Worm (Caenorhabditis elegans): Measurements from ENCODE around the gene sre-46.

The sre-46 gene

ce11 chrII:13721218-13721617 is at the start of gene sre-46:
TSS of gene sre-46 (minus strand) at chrII:13721318.
- TF ChIP-seq ref-1 (GFP tag; conservative IDR thresholded peaks at IDR 0.05) (no peak), klf-2 (GFP tag; conservative IDR thresholded peaks at IDR 0.05) (no peak), med-1 (GFP tag; optimal IDR thresholded peaks at IDR 0.05; ENCODE audit: insufficient read depth) (no peak), flt-1 (GFP tag; IDR thresholded peaks at IDR 0.05) (no peak), T22C8.4 (GFP tag; IDR thresholded peaks at IDR 0.05) (no peak), cog-1 (tag; optimal IDR thresholded peaks at IDR 0.05) (no peak), ztf-29 (GFP tag; IDR thresholded peaks at IDR 0.05) (no peak), ztf-23 (GFP tag; IDR thresholded peaks at IDR 0.05) (no peak), tab-1 (GFP tag; IDR thresholded peaks at IDR 0.05) (no peak)

DNA sequence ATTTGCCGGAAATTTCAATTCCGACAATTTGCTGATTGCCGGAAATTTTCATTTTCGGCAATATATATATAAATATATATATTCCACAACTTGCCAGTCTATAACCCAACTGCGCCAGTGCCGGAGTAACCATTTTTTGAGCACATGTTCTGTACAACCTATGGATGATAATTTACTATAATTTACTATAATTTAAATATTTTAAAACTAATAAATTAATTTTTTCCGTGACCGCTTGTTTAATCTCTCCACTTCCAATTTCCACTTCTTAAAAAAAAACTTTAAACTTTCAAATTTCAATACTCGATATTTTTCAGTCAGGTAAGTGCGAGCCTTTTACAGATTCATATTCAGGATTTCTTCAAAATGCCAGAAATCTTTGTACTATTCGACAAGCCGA is 44.8 kb upstream of the sre-46 start, which contains the start of gene arrd-12:
arrd-12 (plus strand) TSS at position 301 of the 400 bp plus-strand sequence.
- no peak for TF ChIP-seq med-1 (GFP tag; optimal IDR thresholded peaks at IDR 0.05; ENCODE audit: insufficient read depth)
- no peak for TF ChIP-seq tab-1 (GFP tag; IDR thresholded peaks at IDR 0.05)
- TF ChIP-seq flt-1 (GFP tag; IDR thresholded peaks at IDR 0.05), result no peak
- TF ChIP-seq ref-1 (GFP tag; conservative IDR thresholded peaks at IDR 0.05), result no peak
- no peak for TF ChIP-seq cog-1 (tag; optimal IDR thresholded peaks at IDR 0.05)
- TF ChIP-seq klf-2 (GFP tag; conservative IDR thresholded peaks at IDR 0.05), result no peak
- TF ChIP-seq T22C8.4 (GFP tag; IDR thresholded peaks at IDR 0.05), result no peak

- no peak for TF ChIP-seq flt-1 (GFP tag; IDR thresholded peaks at IDR 0.05)
- no peak for TF ChIP-seq klf-2 (GFP tag; conservative IDR thresholded peaks at IDR 0.05)
- TF ChIP-seq med-1 (GFP tag; optimal IDR thresholded peaks at IDR 0.05; ENCODE audit: insufficient read depth), result no peak
These were observed 41.9 kb upstream of the sre-46 start, which contains the start of gene arrd-11 for ce11 chrII:13763009-13763468. TSS of gene arrd-11 (plus strand) at chrII:13763418.

ce11 chrII:13758108-13758507 is 37.0 kb upstream of the sre-46 start, which contains the start of gene arrd-13:
TSS of gene arrd-13 (plus strand) at chrII:13758408.
- no peak for TF ChIP-seq ref-1 (GFP tag; conservative IDR thresholded peaks at IDR 0.05)
- no peak for TF ChIP-seq tab-1 (GFP tag; IDR thresholded peaks at IDR 0.05)

ce11 chrII:13756232-13756631 is 35.1 kb upstream of the sre-46 start:
- TF ChIP-seq ref-1 (GFP tag; conservative IDR thresholded peaks at IDR 0.05) (no peak), tab-1 (GFP tag; IDR thresholded peaks at IDR 0.05) (no peak)

DNA sequence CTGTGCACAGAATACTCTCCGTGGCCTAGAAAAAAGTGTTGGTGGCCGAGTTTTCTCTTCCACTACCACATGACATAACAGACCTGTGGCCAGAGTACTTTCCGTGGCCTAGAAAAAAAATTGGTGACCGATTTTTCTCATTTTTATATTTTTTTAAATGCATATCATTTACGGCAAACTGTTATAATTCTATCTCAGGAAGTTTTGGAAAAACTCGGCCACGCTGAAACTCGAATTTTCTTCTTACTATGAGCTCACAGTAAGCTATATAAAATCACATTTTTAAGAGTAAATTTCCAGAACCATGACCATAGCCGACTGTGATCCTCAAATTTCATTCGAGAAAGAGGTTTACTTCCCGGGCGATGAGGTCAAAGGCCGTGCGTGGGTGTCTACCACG is 30.9 kb upstream of the sre-46 start, which contains the start of gene arrd-14:
arrd-14 (plus strand) TSS at position 301 of the 400 bp plus-strand sequence.
- TF ChIP-seq T22C8.4 (GFP tag; IDR thresholded peaks at IDR 0.05), result no peak
- no peak for TF ChIP-seq ztf-23 (GFP tag; IDR thresholded peaks at IDR 0.05)
- TF ChIP-seq cog-1 (tag; optimal IDR thresholded peaks at IDR 0.05), result no peak

ce11 chrII:13751030-13751429 is 29.9 kb upstream of the sre-46 start:
- no peak for TF ChIP-seq med-1 (GFP tag; optimal IDR thresholded peaks at IDR 0.05; ENCODE audit: insufficient read depth)
- no peak for TF ChIP-seq flt-1 (GFP tag; IDR thresholded peaks at IDR 0.05)
- TF ChIP-seq T22C8.4 (GFP tag; IDR thresholded peaks at IDR 0.05), result no peak
- TF ChIP-seq ztf-29 (GFP tag; IDR thresholded peaks at IDR 0.05), result no peak
- TF ChIP-seq klf-2 (GFP tag; conservative IDR thresholded peaks at IDR 0.05), result no peak
- TF ChIP-seq ztf-23 (GFP tag; IDR thresholded peaks at IDR 0.05), result no peak
- no peak for TF ChIP-seq tab-1 (GFP tag; IDR thresholded peaks at IDR 0.05)
- TF ChIP-seq ref-1 (GFP tag; conservative IDR thresholded peaks at IDR 0.05), result no peak

ce11 chrII:13750128-13750527 is 29.0 kb upstream of the sre-46 start:
- TF ChIP-seq ztf-23 (GFP tag; IDR thresholded peaks at IDR 0.05), result no peak
- no peak for TF ChIP-seq tab-1 (GFP tag; IDR thresholded peaks at IDR 0.05)
- no peak for TF ChIP-seq T22C8.4 (GFP tag; IDR thresholded peaks at IDR 0.05)
- TF ChIP-seq flt-1 (GFP tag; IDR thresholded peaks at IDR 0.05), result no peak
- no peak for TF ChIP-seq ref-1 (GFP tag; conservative IDR thresholded peaks at IDR 0.05)
- no peak for TF ChIP-seq ztf-29 (GFP tag; IDR thresholded peaks at IDR 0.05)
- TF ChIP-seq klf-2 (GFP tag; conservative IDR thresholded peaks at IDR 0.05), result no peak
- TF ChIP-seq med-1 (GFP tag; optimal IDR thresholded peaks at IDR 0.05; ENCODE audit: insufficient read depth), result no peak
- no peak for TF ChIP-seq cog-1 (tag; optimal IDR thresholded peaks at IDR 0.05)

DNA sequence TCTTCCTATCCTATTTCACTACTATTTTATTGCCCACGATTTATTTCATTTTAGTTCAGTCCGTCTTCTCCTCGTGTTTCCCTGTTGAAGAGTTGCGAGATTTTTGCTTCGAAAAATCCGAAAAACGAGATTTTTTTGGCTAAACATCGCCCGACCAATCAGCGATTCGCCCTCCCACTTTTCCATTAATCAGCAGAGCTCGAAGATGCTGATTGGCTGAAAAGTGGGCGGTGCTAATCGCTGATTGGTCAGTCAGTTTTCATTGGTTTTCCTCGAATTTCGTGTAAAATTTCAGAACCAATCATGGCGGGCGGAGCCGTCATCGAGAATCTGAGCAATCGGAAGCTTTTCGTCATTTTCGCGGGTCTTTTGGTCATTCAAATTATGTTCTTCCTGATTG is 20.3 kb upstream of the sre-46 start, which contains the start of gene mig-14:
mig-14 (plus strand) TSS at position 290 of the 400 bp plus-strand sequence.
- TF ChIP-seq ztf-23 (GFP tag; IDR thresholded peaks at IDR 0.05) (no peak), T22C8.4 (GFP tag; IDR thresholded peaks at IDR 0.05) (no peak), flt-1 (GFP tag; IDR thresholded peaks at IDR 0.05) (no peak), tab-1 (GFP tag; IDR thresholded peaks at IDR 0.05) (no peak), ztf-29 (GFP tag; IDR thresholded peaks at IDR 0.05) (no peak), med-1 (GFP tag; optimal IDR thresholded peaks at IDR 0.05; ENCODE audit: insufficient read depth) (no peak), klf-2 (GFP tag; conservative IDR thresholded peaks at IDR 0.05) (no peak), ref-1 (GFP tag; conservative IDR thresholded peaks at IDR 0.05) (no peak), cog-1 (tag; optimal IDR thresholded peaks at IDR 0.05) (no peak)

DNA sequence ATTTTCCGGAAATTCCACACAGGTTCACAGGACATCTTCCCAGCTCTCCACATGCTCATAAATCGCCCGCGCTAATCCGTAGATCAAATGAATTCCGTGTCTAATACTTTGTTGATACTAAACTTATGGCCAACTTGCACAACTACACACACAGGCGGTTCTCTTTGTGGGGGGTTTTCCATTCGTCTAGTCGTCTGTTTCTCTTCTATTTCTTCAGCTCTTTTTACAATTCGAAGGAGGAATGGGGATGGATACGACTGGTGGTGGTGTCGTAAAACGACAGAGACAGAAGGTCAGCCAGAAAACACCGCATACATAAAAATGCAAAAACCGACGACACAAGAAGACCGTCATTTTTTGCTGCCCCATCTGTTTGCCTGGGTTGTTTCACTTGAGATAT is 18.3 kb upstream of the sre-46 start:
- TF ChIP-seq med-1 (GFP tag; optimal IDR thresholded peaks at IDR 0.05; ENCODE audit: insufficient read depth) (no peak), flt-1 (GFP tag; IDR thresholded peaks at IDR 0.05) (no peak), tab-1 (GFP tag; IDR thresholded peaks at IDR 0.05) (no peak), ztf-23 (GFP tag; IDR thresholded peaks at IDR 0.05) (no peak), cog-1 (tag; optimal IDR thresholded peaks at IDR 0.05) (no peak), ztf-29 (GFP tag; IDR thresholded peaks at IDR 0.05) (no peak), ref-1 (GFP tag; conservative IDR thresholded peaks at IDR 0.05) (no peak), T22C8.4 (GFP tag; IDR thresholded peaks at IDR 0.05) (no peak), klf-2 (GFP tag; conservative IDR thresholded peaks at IDR 0.05) (no peak)

Data from whole organism, midembryonic.